Worm (Caenorhabditis elegans): Measurements from ENCODE around the gene F32D8.2.

- TF ChIP-seq mep-1 (tag; optimal IDR thresholded peaks at IDR 0.05) = no peak
- no peak for TF ChIP-seq nhr-12 (tag; optimal IDR thresholded peaks at IDR 0.05)
- peak; percentile 27 for TF ChIP-seq unc-62 (GFP tag; optimal IDR thresholded peaks at IDR 0.05)
Observed at ce11 chrV:10858340-10858739, 25.2 kb upstream of the F32D8.2 start.

Data from whole organism, mixed stage, embryonic.